Worm (Caenorhabditis elegans): ENCODE measurements around the gene F28A10.13.
"Not testable (repeated sequence)": the region's sequence is repeated elsewhere in the genome, so short reads cannot be mapped to it uniquely, and the experiment has no call there.

ce11 chrII:850567-850966 is 2.0 kb downstream of the F28A10.13 start, which contains the start of gene F28A10.5:
- not testable (repeated sequence) for TF ChIP-seq lir-3 (tag; optimal IDR thresholded peaks at IDR 0.05; ENCODE audit: poor library complexity); fkh-10 (GFP tag; optimal IDR thresholded peaks at IDR 0.05); unc-130 (tag; optimal IDR thresholded peaks at IDR 0.05); zag-1 (tag; optimal IDR thresholded peaks at IDR 0.05); lin-15B (tag; optimal IDR thresholded peaks at IDR 0.05); nhr-237 (tag; optimal IDR thresholded peaks at IDR 0.05); sup-37 (GFP tag; optimal IDR thresholded peaks at IDR 0.05); pqm-1 (tag; optimal IDR thresholded peaks at IDR 0.05); unc-98 (GFP tag; IDR thresholded peaks at IDR 0.05); isw-1 (GFP tag; IDR thresholded peaks at IDR 0.05); lin-35 (GFP tag; optimal IDR thresholded peaks at IDR 0.05)

Measured in whole organism, L1 larva.